Fruit fly (Drosophila melanogaster): ENCODE results near the gene CG14543.

- TF ChIP-seq CG8301 (tag; optimal IDR thresholded peaks at IDR 0.05) (no peak), CG12605 (GFP tag; IDR thresholded peaks at IDR 0.05) (no peak), CG15710 (tag; optimal IDR thresholded peaks at IDR 0.05) (no peak), EcR (GFP tag; optimal IDR thresholded peaks at IDR 0.05) (no peak), CG9948 (tag; optimal IDR thresholded peaks at IDR 0.05) (no peak)
These were observed 42.8 kb downstream of the CG14543 start for dm6 chr3R:26099238-26099637.

Measured in whole organism, pupa.